Fruit fly (Drosophila melanogaster): Measurements from ENCODE around the gene Sfxn2.

dm6 chr3L:19040155-19040644 lies 22.8 kb upstream of the Sfxn2 start:
- no peak for TF ChIP-seq EcR (GFP tag; optimal IDR thresholded peaks at IDR 0.05)
- TF ChIP-seq Dll (optimal IDR thresholded peaks at IDR 0.05) = no peak
- TF ChIP-seq usp (GFP tag; optimal IDR thresholded peaks at IDR 0.05) = no peak
- TF ChIP-seq psq (optimal IDR thresholded peaks at IDR 0.05) = no peak
- TF ChIP-seq CG8478 (optimal IDR thresholded peaks at IDR 0.05) = no peak
- no peak for TF ChIP-seq pan (optimal IDR thresholded peaks at IDR 0.05)
